Fruit fly (Drosophila melanogaster) whole organism: Measurements from ENCODE around the gene Pus7.

Experiments used
- CG8478 ChIP-seq: fragments of >200 bp; optimal IDR thresholded peaks from 2 replicates; lab custom pipeline; 2018; ENCODE audit warnings: inconsistent platforms
- EcR ChIP-seq, 2 experiments: fragments of >200 bp; optimal IDR thresholded peaks; 2 replicates each; lab custom pipeline; 2017; ENCODE audit warnings: missing biosample characterization in 2 of 2, missing genetic modification characterization in 2 of 2, missing genetic modification reagents in 2 of 2
- pan ChIP-seq: fragments of >200 bp; optimal IDR thresholded peaks from 2 replicates; lab custom pipeline; 2017
- psq ChIP-seq: fragments of >200 bp; optimal IDR thresholded peaks from 2 replicates; lab custom pipeline; 2017
- usp ChIP-seq: fragments of >200 bp; optimal IDR thresholded peaks from 2 replicates; lab custom pipeline; 2017; ENCODE audit warnings: missing biosample characterization, missing genetic modification characterization, mixed read lengths

DNA sequence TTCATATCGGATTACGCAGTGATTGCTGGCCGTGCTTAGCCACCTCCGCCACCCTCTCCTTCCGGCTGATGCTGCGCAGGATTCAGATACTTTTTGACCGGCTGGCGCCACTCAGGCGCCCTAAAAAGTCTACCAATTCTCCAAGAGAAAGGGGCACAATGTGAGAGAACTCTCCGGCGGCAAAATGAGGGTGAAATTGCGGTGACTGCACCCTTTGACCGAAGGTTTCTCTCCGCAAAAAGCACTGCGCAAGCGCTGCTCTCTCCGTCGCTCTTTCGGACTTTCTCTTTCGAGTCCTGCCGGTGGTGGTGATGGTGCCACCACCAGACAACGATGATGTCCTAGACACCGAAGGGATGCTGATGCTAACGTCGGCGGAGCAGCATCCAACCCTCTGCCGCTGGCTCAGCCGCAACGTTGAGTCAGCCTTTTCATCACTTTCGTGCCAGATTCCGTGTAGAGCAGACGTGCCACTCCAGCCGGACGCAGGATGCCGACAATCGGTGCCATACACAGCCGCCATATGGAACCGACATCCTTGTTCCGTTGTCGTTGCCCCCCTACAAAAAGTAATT is 50.0 kb downstream of the Pus7 start:
- TF ChIP-seq usp (GFP tag; lab: Kevin White, UChicago) (no peak), CG8478 (lab: Kevin White, UChicago) (no peak), pan (lab: Kevin White, UChicago) (no peak), psq (lab: Kevin White, UChicago) (no peak), EcR (GFP tag; optimal IDR thresholded peaks at IDR 0.05; lab: Kevin White, UChicago) (no peak)
